Fruit fly (Drosophila melanogaster) whole organism: ENCODE measurements around the gene Npc2h.

Source experiments
- CG8478 ChIP-seq: fragments of >200 bp; optimal IDR thresholded peaks from 2 replicates; lab custom pipeline; 2018; ENCODE audit warnings: inconsistent platforms
- Dll ChIP-seq: fragments of >200 bp; optimal IDR thresholded peaks from 2 replicates; lab custom pipeline; 2017
- EcR ChIP-seq, 2 experiments: fragments of >200 bp; optimal IDR thresholded peaks; 2 replicates each; lab custom pipeline; 2017; ENCODE audit warnings: missing biosample characterization in 2 of 2, missing genetic modification characterization in 2 of 2, missing genetic modification reagents in 2 of 2
- pan ChIP-seq: fragments of >200 bp; optimal IDR thresholded peaks from 2 replicates; lab custom pipeline; 2017
- psq ChIP-seq: fragments of >200 bp; optimal IDR thresholded peaks from 2 replicates; lab custom pipeline; 2017
- usp ChIP-seq: fragments of >200 bp; optimal IDR thresholded peaks from 2 replicates; lab custom pipeline; 2017; ENCODE audit warnings: missing biosample characterization, missing genetic modification characterization, mixed read lengths

Npc2h gene

DNA sequence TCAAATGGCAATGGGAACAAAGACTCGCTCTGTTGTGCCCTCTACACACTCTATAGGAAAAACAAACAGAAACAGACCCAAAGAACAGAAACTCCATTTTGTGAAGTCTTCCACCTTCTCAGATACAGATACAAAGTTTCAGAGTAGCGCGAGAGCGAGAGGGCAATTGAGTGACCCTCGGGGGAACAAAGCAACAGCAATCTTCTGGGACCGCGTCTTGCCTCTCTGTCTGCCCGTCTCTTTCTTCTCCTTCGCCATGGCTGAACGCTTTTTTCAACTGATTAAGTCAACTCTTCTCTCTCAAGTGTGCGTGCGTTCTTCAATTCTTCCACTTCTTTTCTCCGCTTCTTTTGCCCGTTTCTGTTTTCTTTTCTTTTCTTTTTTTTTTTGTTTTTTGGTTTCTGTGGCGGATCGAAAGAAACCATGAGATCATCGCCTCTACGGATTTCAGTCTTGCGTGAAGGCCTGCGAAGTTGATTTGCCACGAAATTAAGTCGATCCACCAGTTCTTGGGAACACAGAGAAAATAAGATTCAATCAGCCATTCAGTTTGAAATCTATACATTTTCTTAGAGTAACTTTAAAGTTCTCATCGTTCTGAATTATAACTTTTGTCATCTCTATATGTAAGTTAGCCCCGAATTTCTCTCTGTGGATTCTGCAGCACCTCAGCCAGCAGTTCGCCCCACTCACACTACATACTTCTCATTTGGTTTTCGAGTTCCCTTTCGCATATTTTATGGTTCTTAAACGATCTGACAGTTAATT is 26.9 kb upstream of the Npc2h start:
- TF ChIP-seq usp (GFP tag; lab: Kevin White, UChicago) (no peak), psq (lab: Kevin White, UChicago) (no peak)

DNA sequence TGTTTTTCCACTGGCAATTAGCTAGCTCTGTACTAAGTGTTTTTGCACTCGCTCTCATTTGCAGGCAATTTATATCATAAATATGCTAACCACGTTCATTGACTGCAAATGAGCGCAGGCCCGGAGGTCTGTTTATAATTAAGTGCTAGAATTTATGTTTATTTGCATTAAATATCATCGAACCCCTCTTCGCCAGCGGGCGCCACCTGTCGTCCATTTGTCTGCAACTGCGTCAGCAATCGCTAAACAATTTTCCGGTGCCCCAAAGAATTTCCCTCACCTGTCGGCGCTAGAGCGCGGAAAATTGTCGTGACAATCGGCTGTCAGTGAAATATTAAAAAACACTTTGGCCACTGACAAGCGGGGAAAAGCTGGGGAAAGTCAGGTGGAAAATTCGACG is 24.6 kb upstream of the Npc2h start:
- no peak for TF ChIP-seq pan (lab: Kevin White, UChicago)
- no peak for TF ChIP-seq EcR (GFP tag; optimal IDR thresholded peaks at IDR 0.05; lab: Kevin White, UChicago)
- TF ChIP-seq psq (lab: Kevin White, UChicago): no peak
- no peak for TF ChIP-seq usp (GFP tag; lab: Kevin White, UChicago)
- no peak for TF ChIP-seq CG8478 (lab: Kevin White, UChicago)
- TF ChIP-seq Dll: no peak

DNA sequence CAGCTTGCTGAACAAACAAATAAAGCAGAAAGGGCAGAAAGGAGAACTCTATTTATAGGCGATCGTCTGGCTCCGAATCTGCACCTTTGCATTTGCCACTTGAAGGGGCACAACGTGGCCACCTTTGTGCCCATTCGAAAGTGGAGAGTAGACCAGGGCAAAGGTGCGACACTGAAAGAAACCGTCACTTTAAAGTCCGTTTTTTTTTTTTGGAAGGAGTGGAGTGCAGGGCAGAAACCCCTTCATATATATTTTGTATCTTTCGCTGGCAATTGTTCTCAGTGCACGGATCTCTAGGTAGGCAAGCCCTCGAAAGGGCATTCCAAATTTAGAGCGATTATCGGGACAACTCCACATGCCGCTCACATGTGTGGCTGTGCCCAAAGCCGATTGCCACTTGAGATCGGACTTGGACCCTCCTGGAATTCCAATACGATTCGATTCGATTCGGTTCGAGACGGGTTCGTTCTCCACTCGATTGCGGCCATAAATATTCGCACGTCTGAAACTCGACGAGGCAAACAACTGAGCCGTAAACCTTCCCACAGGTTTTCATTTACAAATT is 24.1 kb upstream of the Npc2h start:
- TF ChIP-seq CG8478 (lab: Kevin White, UChicago) (no peak), usp (GFP tag; lab: Kevin White, UChicago) (no peak), psq (lab: Kevin White, UChicago) (no peak), EcR (GFP tag; optimal IDR thresholded peaks at IDR 0.05; lab: Kevin White, UChicago) (no peak), pan (lab: Kevin White, UChicago) (no peak), Dll (no peak)

DNA sequence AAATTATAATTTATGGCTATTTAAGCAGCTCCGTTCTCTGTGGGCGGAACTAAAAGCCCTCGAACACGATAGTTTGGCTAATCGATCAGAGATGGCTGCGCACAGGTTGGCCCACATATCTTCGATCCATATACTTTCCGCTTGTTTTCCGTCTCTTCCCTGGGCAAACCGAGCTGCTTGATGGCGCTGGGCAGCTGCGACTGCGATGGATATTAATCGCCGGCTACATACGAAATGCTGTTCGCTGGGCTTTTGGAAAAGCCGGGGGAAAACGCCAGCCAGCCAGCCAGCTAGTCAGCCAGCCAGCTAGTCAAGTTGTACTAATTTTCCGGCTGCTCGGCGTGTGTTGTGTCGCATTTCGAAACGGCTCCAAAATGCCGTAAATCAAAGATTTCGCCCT is 21.5 kb upstream of the Npc2h start:
- no peak for TF ChIP-seq CG8478 (lab: Kevin White, UChicago)

DNA sequence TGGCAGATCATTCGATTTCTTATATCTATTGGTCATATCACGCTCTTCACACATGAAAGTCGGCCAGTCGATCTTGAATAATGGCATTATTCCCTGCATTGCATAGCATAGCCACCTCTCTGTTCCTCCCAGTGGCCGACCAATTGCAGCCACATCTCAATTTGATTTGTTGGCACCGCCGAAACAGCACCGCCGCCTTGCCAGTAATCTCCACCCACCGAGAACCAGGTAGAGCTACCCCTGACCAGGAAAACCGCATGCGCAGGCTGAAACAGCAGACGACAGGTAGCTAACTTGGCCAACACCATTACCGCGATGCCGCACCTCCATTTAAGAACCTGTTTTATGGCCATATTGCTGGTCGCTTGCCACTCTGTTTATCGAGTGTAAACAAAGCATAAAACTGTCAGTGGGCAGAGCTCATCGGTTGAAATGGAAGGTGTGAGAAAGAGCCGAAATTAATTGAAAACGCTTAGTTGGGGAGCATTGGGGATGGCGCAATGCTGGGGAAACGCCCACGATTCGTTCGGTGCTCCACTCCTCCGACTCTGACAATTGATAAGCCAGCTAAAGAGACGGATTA is 20.9 kb upstream of the Npc2h start:
- TF ChIP-seq pan (lab: Kevin White, UChicago) (no peak), Dll (no peak), usp (GFP tag; lab: Kevin White, UChicago) (no peak), EcR (GFP tag; optimal IDR thresholded peaks at IDR 0.05; lab: Kevin White, UChicago) (no peak), psq (lab: Kevin White, UChicago) (no peak), CG8478 (lab: Kevin White, UChicago) (no peak)

DNA sequence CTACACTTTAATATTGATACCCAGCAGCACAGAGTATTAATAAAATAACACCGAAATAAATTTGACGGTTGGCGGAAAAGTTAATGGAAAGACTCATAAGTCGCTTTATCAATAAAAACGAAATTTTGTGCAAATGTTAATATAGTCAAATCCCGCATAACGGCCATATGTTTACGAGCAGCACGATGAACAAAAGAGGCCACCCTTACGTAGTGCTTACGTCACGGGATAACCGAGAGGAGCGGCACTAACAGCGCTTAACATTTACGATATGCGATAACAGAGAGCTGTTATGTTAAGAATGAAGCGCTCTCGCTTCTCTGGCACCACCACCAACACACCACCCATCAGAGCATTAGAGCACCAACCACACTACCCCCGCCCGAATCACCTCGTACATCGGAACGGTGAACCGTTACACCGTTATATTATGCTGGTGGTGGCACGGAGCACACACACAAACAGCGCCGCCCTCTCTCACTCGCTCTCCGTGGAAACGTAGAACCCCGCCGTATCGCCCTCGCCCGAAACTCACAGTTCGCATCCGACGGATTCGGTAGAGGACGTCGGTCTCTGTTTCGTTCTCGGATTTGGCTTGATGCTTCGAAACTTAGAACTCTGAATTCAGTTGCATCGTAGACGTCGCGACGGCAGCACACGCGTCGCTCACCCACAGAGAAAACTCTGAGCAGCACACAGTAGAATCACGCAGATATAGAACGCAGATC is 19.4 kb upstream of the Npc2h start, which contains the start of gene zfh1:
TSS of gene zfh1 (plus strand) at position 621 of the 728 bp plus-strand sequence.
- TF ChIP-seq Dll (peak; percentile 70), EcR (GFP tag; optimal IDR thresholded peaks at IDR 0.05; lab: Kevin White, UChicago) (no peak)

DNA sequence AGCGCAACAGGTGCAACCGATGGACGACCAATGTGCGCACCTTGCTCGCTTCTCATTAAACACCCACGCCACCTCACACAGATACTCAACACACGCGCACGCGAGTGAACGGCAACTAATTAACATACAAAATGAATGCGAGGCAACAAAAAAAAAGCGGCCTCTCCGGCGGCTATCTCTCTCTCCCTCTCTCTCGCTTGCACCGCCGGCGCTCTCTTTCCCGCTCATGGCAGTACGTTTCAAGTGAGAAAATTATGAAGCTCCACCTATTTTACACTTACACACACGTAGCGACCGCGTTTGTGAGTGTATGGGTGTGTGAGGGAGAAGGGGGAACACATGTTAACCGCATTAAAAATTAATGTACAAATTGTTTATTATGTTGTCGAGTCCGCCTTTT is 18.0 kb upstream of the Npc2h start:
- TF ChIP-seq pan (lab: Kevin White, UChicago) (no peak), CG8478 (lab: Kevin White, UChicago) (peak; percentile 61)

DNA sequence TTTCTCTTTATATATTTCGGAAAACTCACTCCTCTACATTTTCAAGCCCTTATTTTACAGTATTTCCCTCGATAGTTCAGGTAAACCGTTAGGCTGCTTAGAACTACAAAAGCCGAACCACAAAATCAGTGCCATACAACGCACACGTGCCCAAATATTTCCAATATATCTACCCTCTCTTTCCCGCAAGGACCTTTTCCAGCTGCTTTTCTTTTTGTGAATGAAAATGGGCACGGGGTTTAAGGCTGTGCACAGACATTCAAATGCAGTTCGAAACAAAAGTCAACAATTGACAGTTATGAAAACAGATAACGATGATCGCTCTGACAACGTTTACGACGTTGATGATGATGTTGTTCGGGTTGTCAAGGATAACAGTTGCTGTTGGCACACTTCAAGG is 16.1 kb upstream of the Npc2h start:
- TF ChIP-seq pan (lab: Kevin White, UChicago): no peak
- no peak for TF ChIP-seq CG8478 (lab: Kevin White, UChicago)
- no peak for TF ChIP-seq usp (GFP tag; lab: Kevin White, UChicago)
- TF ChIP-seq EcR (GFP tag; optimal IDR thresholded peaks at IDR 0.05; lab: Kevin White, UChicago): no peak
- TF ChIP-seq psq (lab: Kevin White, UChicago): no peak
- no peak for TF ChIP-seq Dll

DNA sequence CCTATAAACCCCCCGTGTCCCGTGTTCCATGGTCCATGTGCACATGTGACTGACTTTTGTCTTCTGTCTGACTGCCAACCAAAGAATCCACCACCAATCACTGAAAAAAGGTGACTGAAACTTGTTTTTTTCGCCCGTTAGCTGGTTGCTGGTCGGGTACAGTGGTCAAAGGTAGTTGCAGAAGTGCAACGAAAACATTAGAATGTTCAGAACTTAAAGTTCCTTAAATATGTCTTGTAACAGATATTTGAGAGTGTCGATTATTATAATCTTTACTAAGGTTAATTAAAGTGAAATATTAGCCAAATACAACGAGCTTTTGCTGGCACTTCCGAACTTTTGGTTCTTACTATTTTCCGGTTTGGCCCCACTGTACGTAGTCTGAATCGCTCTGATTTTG is 15.1 kb upstream of the Npc2h start:
- TF ChIP-seq Dll: no peak
- no peak for TF ChIP-seq usp (GFP tag; lab: Kevin White, UChicago)
- TF ChIP-seq CG8478 (lab: Kevin White, UChicago): no peak
- no peak for TF ChIP-seq pan (lab: Kevin White, UChicago)
- no peak for TF ChIP-seq psq (lab: Kevin White, UChicago)
- TF ChIP-seq EcR (GFP tag; optimal IDR thresholded peaks at IDR 0.05; lab: Kevin White, UChicago): no peak

DNA sequence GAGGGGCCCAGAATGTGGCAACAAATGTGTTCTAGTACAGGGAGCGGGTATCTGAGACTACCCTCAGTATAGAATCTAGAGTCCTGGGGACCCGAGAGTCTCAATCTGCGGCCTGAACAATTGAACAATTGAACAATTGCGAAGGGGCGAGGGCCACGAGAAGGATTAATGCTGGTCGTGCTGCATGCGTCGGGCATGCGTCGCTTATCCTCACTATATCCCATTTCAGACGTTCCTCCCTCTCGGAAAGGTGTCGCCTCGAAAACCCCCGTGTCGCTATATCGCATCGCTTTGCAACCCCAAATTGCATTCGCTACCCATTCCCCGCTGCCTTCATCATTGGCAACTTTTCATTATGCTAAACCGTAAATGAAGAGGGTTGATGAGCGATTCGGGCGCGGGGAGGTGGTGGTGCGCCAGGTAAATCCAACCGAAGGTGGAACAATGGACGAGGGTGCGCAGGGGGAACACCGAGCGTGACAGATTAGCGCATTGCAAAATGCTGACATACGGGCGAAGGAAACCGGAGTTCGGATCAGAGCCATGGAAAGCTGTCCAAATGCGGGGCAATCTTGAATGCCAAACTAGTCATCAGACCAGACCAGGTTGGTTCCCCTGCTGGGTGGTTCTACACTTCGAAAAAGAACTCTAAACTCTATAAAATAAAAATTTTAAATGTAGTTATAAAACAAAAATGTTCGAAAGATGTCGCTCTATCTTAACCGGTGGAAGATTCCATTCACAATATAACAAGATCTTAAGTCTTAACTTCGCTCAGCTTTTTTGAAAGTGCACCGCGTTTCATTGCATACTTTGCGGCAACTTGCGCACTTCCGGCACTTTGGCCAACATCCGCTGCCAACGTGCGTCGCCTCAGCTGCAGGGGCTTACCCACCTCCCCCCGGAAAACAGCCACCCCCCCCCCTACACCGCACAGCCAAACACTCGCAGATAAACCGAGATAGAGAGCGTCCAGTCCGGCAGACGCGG is 12.9 kb upstream of the Npc2h start:
- TF ChIP-seq usp (GFP tag; lab: Kevin White, UChicago) (no peak), Dll (no peak), pan (lab: Kevin White, UChicago) (no peak), EcR (GFP tag; optimal IDR thresholded peaks at IDR 0.05; lab: Kevin White, UChicago) (no peak), CG8478 (lab: Kevin White, UChicago) (no peak), psq (lab: Kevin White, UChicago) (no peak)

DNA sequence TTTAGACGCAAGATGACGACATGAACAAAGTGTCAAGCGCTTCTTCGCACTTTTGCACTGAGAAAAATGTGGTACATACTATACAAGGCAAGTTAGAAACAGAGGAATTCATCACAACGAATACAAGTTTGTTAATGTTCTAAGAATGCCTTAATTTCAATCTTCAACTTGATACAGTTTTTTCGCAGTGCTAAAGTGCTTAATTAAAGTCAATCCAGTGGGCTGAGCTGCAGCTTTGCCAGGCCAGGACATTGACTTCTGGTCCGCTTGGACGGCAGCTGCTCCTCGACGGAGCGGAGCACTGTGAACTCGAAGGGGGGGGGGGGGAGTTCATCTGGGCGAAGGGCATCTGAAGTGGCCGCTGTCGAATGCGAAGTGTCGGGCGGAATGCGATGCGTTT is 10.1 kb upstream of the Npc2h start:
- no peak for TF ChIP-seq pan (lab: Kevin White, UChicago)
- TF ChIP-seq CG8478 (lab: Kevin White, UChicago): no peak
- TF ChIP-seq Dll: no peak
- no peak for TF ChIP-seq usp (GFP tag; lab: Kevin White, UChicago)
- no peak for TF ChIP-seq EcR (GFP tag; optimal IDR thresholded peaks at IDR 0.05; lab: Kevin White, UChicago)
- TF ChIP-seq psq (lab: Kevin White, UChicago): no peak
